Fruit fly (Drosophila melanogaster) whole organism, embryonic: ENCODE measurements around the gene Psf3.

ENCODE experiments used
- Adf1 ChIP-seq: fragments of 200-800 bp; sonication (Bioruptor generic); IDR thresholded peaks from 2 replicates; pipeline ENCODE4 v1.3.6; 2022; ENCODE audit warnings: missing biosample characterization, missing genetic modification characterization
- Bgb ChIP-seq: fragments of 200-800 bp; sonication (Bioruptor generic); IDR thresholded peaks from 2 replicates; pipeline ENCODE4 v1.3.6; 2022; ENCODE audit warnings: missing biosample characterization, missing genetic modification characterization; ENCODE audit not compliant: partially characterized antibody
- CG10565 ChIP-seq: fragments of 200-800 bp; sonication (Bioruptor generic); optimal IDR thresholded peaks from 3 replicates; lab custom pipeline; 2016; ENCODE audit warnings: missing biosample characterization, mild to moderate bottlenecking, missing genetic modification characterization
- CG10654 ChIP-seq: fragments of 200-800 bp; sonication (Bioruptor generic); optimal IDR thresholded peaks from 2 replicates; lab custom pipeline; 2016; ENCODE audit warnings: missing biosample characterization, missing genetic modification characterization
- CG11398 ChIP-seq: fragments of 200-800 bp; sonication (Bioruptor generic); optimal IDR thresholded peaks from 2 replicates; lab custom pipeline; 2016; ENCODE audit warnings: missing biosample characterization, missing genetic modification characterization
- CG11456 ChIP-seq: fragments of 200-800 bp; sonication (Bioruptor generic); IDR thresholded peaks from 3 replicates; pipeline ENCODE4 v1.3.6; 2022; ENCODE audit warnings: missing biosample characterization, missing genetic modification characterization
- CG11723 ChIP-seq: fragments of 200-800 bp; sonication (Bioruptor generic); optimal IDR thresholded peaks from 2 replicates; lab custom pipeline; 2017; ENCODE audit warnings: missing biosample characterization, mild to moderate bottlenecking, missing genetic modification characterization
- CG13624 ChIP-seq: fragments of 200-800 bp; sonication (Bioruptor generic); optimal IDR thresholded peaks from 2 replicates; lab custom pipeline; 2016; ENCODE audit warnings: missing biosample characterization, missing genetic modification characterization
- CG14050 ChIP-seq: fragments of 200-800 bp; sonication (Bioruptor generic); IDR thresholded peaks from 3 replicates; pipeline ENCODE4 v1.3.6; 2022; ENCODE audit warnings: missing biosample characterization, missing genetic modification characterization
- CG1602 ChIP-seq: fragments of 200-800 bp; sonication (Bioruptor generic); optimal IDR thresholded peaks from 3 replicates; lab custom pipeline; 2016; ENCODE audit warnings: missing biosample characterization, missing genetic modification characterization
- CG2129 ChIP-seq: fragments of 200-800 bp; sonication (Bioruptor generic); IDR thresholded peaks from 2 replicates; pipeline ENCODE4 v1.3.6; 2022; ENCODE audit warnings: missing biosample characterization, missing genetic modification characterization; ENCODE audit not compliant: partially characterized antibody
- CG2199 ChIP-seq: fragments of 200-800 bp; sonication (Bioruptor generic); IDR thresholded peaks from 3 replicates; pipeline ENCODE4 v1.3.6; 2022; ENCODE audit warnings: missing biosample characterization, missing genetic modification characterization
- CG33557 ChIP-seq: fragments of 200-800 bp; sonication (Bioruptor generic); optimal IDR thresholded peaks from 2 replicates; lab custom pipeline; 2019; ENCODE audit warnings: missing biosample characterization, mild to moderate bottlenecking, missing genetic modification characterization, moderate library complexity
- CG4617 ChIP-seq: fragments of 200-800 bp; sonication (Bioruptor generic); optimal IDR thresholded peaks from 3 replicates; lab custom pipeline; 2016; ENCODE audit warnings: missing biosample characterization, missing genetic modification characterization, borderline replicate concordance
- CG6689 ChIP-seq: fragments of 200-800 bp; sonication (Bioruptor generic); IDR thresholded peaks from 2 replicates; pipeline ENCODE4 v1.3.6; 2022; ENCODE audit warnings: missing biosample characterization, missing genetic modification characterization
- CG6791 ChIP-seq: fragments of 200-800 bp; sonication (Bioruptor generic); IDR thresholded peaks from 3 replicates; pipeline ENCODE4 v1.3.6; 2022; ENCODE audit warnings: missing biosample characterization, missing genetic modification characterization; ENCODE audit not compliant: partially characterized antibody
- CG7963 ChIP-seq: fragments of 200-800 bp; sonication (Bioruptor generic); IDR thresholded peaks from 3 replicates; pipeline ENCODE4 v1.3.6; 2022; ENCODE audit warnings: missing biosample characterization, missing genetic modification characterization; ENCODE audit not compliant: partially characterized antibody
- CG9215 ChIP-seq: fragments of 200-800 bp; sonication (Bioruptor generic); IDR thresholded peaks from 2 replicates; pipeline ENCODE4 v1.3.6; 2022; ENCODE audit warnings: missing biosample characterization, missing genetic modification characterization
- CG9609 ChIP-seq: fragments of 200-800 bp; sonication (Bioruptor generic); optimal IDR thresholded peaks from 3 replicates; lab custom pipeline; 2016; ENCODE audit warnings: missing biosample characterization, missing genetic modification characterization
- CG9727 ChIP-seq: fragments of 200-800 bp; sonication (Bioruptor generic); optimal IDR thresholded peaks from 3 replicates; lab custom pipeline; 2017; ENCODE audit warnings: missing biosample characterization, mild to moderate bottlenecking, missing genetic modification characterization
- CHES-1-like ChIP-seq: fragments of 200-800 bp; sonication (Bioruptor generic); optimal IDR thresholded peaks from 2 replicates; lab custom pipeline; 2016; ENCODE audit warnings: missing biosample characterization, missing genetic modification characterization
- CrebB ChIP-seq: fragments of 200-800 bp; sonication (Bioruptor generic); optimal IDR thresholded peaks from 3 replicates; lab custom pipeline; 2018; ENCODE audit warnings: missing biosample characterization, mild to moderate bottlenecking, missing genetic modification characterization
- D ChIP-seq, 2 experiments: fragments of 200-800 bp in 1 of 2; fragments of >200 bp in 1 of 2; sonication (Bioruptor generic) in 1 of 2; optimal IDR thresholded peaks; 2 replicates in 1 of 2; 3 replicates in 1 of 2; lab custom pipeline; 2017; ENCODE audit warnings: mild to moderate bottlenecking in 1 of 2, missing biosample characterization in 1 of 2, missing genetic modification characterization in 1 of 2, missing genetic modification reagents in 1 of 2
- D19A ChIP-seq: fragments of 200-800 bp; optimal IDR thresholded peaks from 3 replicates; lab custom pipeline; 2019; ENCODE audit warnings: missing biosample characterization, mild to moderate bottlenecking, missing genetic modification characterization, moderate library complexity
- Dad ChIP-seq: fragments of 200-800 bp; sonication (Bioruptor generic); optimal IDR thresholded peaks from 3 replicates; lab custom pipeline; 2016; ENCODE audit warnings: missing biosample characterization, missing genetic modification characterization
- Dp ChIP-seq: fragments of 200-800 bp; sonication (Bioruptor generic); optimal IDR thresholded peaks from 2 replicates; lab custom pipeline; 2018; ENCODE audit warnings: missing biosample characterization, mild to moderate bottlenecking, missing genetic modification characterization, moderate library complexity
- Elba2 ChIP-seq: fragments of 200-800 bp; sonication (Bioruptor generic); optimal IDR thresholded peaks from 3 replicates; lab custom pipeline; 2016; ENCODE audit warnings: missing biosample characterization, missing genetic modification characterization
- HLH54F ChIP-seq: fragments of 200-800 bp; sonication (Bioruptor generic); optimal IDR thresholded peaks from 3 replicates; lab custom pipeline; 2016; ENCODE audit warnings: missing biosample characterization, missing genetic modification characterization
- MBD-R2 ChIP-seq: fragments of 200-800 bp; sonication (Bioruptor generic); IDR thresholded peaks from 2 replicates; pipeline ENCODE4 v1.3.6; 2022; ENCODE audit warnings: missing biosample characterization, missing genetic modification characterization
- Optix ChIP-seq: fragments of 200-800 bp; sonication (Bioruptor generic); IDR thresholded peaks from 3 replicates; pipeline ENCODE4 v1.3.6; 2022; ENCODE audit warnings: missing biosample characterization, missing genetic modification characterization
- Side ChIP-seq: fragments of 200-800 bp; sonication (Bioruptor generic); optimal IDR thresholded peaks from 2 replicates; lab custom pipeline; 2016; ENCODE audit warnings: missing biosample characterization, missing genetic modification characterization
- Sox102F ChIP-seq: fragments of 200-800 bp; sonication (Bioruptor generic); optimal IDR thresholded peaks from 2 replicates; lab custom pipeline; 2018; ENCODE audit warnings: missing biosample characterization, mild to moderate bottlenecking, missing genetic modification characterization, moderate library complexity
- amos ChIP-seq: fragments of 200-800 bp; sonication (Bioruptor generic); IDR thresholded peaks from 2 replicates; pipeline ENCODE4 v1.3.6; 2022; ENCODE audit warnings: missing biosample characterization, missing genetic modification characterization; ENCODE audit not compliant: partially characterized antibody
- ato ChIP-seq: fragments of 200-800 bp; sonication (Bioruptor generic); IDR thresholded peaks from 2 replicates; pipeline ENCODE4 v1.3.6; 2022; ENCODE audit warnings: missing biosample characterization, missing genetic modification characterization; ENCODE audit not compliant: partially characterized antibody
- bbx ChIP-seq: fragments of 200-800 bp; sonication (Bioruptor generic); IDR thresholded peaks from 2 replicates; pipeline ENCODE4 v1.3.6; 2022; ENCODE audit warnings: missing biosample characterization, missing genetic modification characterization; ENCODE audit not compliant: partially characterized antibody
- chn ChIP-seq: fragments of 200-800 bp; sonication (Bioruptor generic); optimal IDR thresholded peaks from 2 replicates; lab custom pipeline; 2016; ENCODE audit warnings: missing biosample characterization, missing genetic modification characterization
- ewg ChIP-seq: fragments of 200-800 bp; sonication (Bioruptor generic); optimal IDR thresholded peaks from 3 replicates; lab custom pipeline; 2017; ENCODE audit warnings: mild to moderate bottlenecking, missing biosample characterization, missing genetic modification reagents, missing genetic modification characterization
- hb ChIP-seq: fragments of 200-800 bp; sonication (Bioruptor generic); IDR thresholded peaks from 3 replicates; pipeline ENCODE4 v1.3.6; 2022; ENCODE audit warnings: missing biosample characterization, missing genetic modification characterization; ENCODE audit not compliant: partially characterized antibody
- knrl ChIP-seq: fragments of 200-800 bp; sonication (Bioruptor generic); IDR thresholded peaks from 3 replicates; pipeline ENCODE4 v1.3.6; 2022; ENCODE audit warnings: missing biosample characterization, missing genetic modification characterization; ENCODE audit not compliant: partially characterized antibody
- pzg ChIP-seq: fragments of 200-800 bp; sonication (Bioruptor generic); optimal IDR thresholded peaks from 3 replicates; lab custom pipeline; 2018; ENCODE audit warnings: missing biosample characterization, mild to moderate bottlenecking, missing genetic modification characterization, moderate library complexity
- sd ChIP-seq: fragments of 200-800 bp; sonication (Bioruptor generic); optimal IDR thresholded peaks from 3 replicates; lab custom pipeline; 2018; ENCODE audit warnings: missing biosample characterization, mild to moderate bottlenecking, missing genetic modification characterization, moderate library complexity
- slp2 ChIP-seq: fragments of 200-800 bp; sonication (Bioruptor generic); optimal IDR thresholded peaks from 2 replicates; lab custom pipeline; 2016; ENCODE audit warnings: missing biosample characterization, missing genetic modification characterization
- sna ChIP-seq: fragments of 200-800 bp; sonication (Bioruptor generic); IDR thresholded peaks from 2 replicates; pipeline ENCODE4 v1.3.6; 2022; ENCODE audit warnings: missing biosample characterization, missing genetic modification characterization; ENCODE audit not compliant: partially characterized antibody
- stwl ChIP-seq: fragments of 200-800 bp; sonication (Bioruptor generic); optimal IDR thresholded peaks from 3 replicates; lab custom pipeline; 2018; ENCODE audit warnings: missing biosample characterization, mild to moderate bottlenecking, missing genetic modification characterization, moderate library complexity
- tll ChIP-seq, 2 experiments: fragments of 200-800 bp in 1 of 2; fragments of >200 bp in 1 of 2; sonication (Bioruptor generic) in 1 of 2; optimal IDR thresholded peaks; 2 replicates each; lab custom pipeline; 2017 to 2019; ENCODE audit warnings: missing biosample characterization in 2 of 2, missing genetic modification characterization in 2 of 2, mild to moderate bottlenecking in 1 of 2, moderate library complexity in 1 of 2
- tx ChIP-seq: fragments of 200-800 bp; sonication (Bioruptor generic); optimal IDR thresholded peaks from 2 replicates; lab custom pipeline; 2016; ENCODE audit warnings: missing biosample characterization, missing genetic modification characterization
- vfl ChIP-seq: fragments of 200-800 bp; sonication (Bioruptor generic); optimal IDR thresholded peaks from 2 replicates; lab custom pipeline; 2016; ENCODE audit warnings: missing biosample characterization, missing genetic modification characterization
- zen2 ChIP-seq: fragments of 200-800 bp; sonication (Bioruptor generic); IDR thresholded peaks from 3 replicates; pipeline ENCODE4 v1.3.6; 2022; ENCODE audit warnings: missing biosample characterization, missing genetic modification characterization; ENCODE audit not compliant: partially characterized antibody

Gene Psf3

dm6 chrX:10386183-10386582 lies 522 bp upstream of the Psf3 start (continued):
- no peak for TF ChIP-seq CG1602 (GFP tag; lab: Kevin White, UChicago)
- TF ChIP-seq tx (GFP tag; lab: Kevin White, UChicago): no peak
- no peak for TF ChIP-seq CrebB
- peak; percentile 73 for TF ChIP-seq sd
- TF ChIP-seq CG9215: no peak
- no peak for TF ChIP-seq CG2199 (GFP tag; lab: Robert Waterston, UW)
- TF ChIP-seq chn (GFP tag; lab: Kevin White, UChicago): no peak
- no peak for TF ChIP-seq D19A
- peak; percentile 74 for TF ChIP-seq Elba2 (GFP tag; lab: Kevin White, UChicago)

dm6 chrX:10384947-10385346 lies 714 bp downstream of the Psf3 start:
- TF ChIP-seq CG2129 (GFP tag; lab: Robert Waterston, UW) (0 out of 2 replicates have a peak, but pooled peaks have one; percentile 18), CG11456 (no peak), MBD-R2 (GFP tag; lab: Robert Waterston, UW) (peak; percentile 48; the same call in 1 of the 2 replicates), HLH54F (GFP tag; lab: Kevin White, UChicago) (no peak), Sox102F (no peak), CG6689 (GFP tag; lab: Robert Waterston, UW) (no peak), sna (GFP tag; lab: Robert Waterston, UW) (peak; percentile 55), amos (GFP tag; lab: Robert Waterston, UW) (peak; percentile 54; the same call in 1 of the 2 replicates), chn (GFP tag; lab: Kevin White, UChicago) (no peak), CG10654 (GFP tag; lab: Kevin White, UChicago) (no peak), hb (GFP tag; lab: Robert Waterston, UW) (peak; percentile 77), CG9727 (GFP tag; lab: Kevin White, UChicago) (no peak), knrl (GFP tag; lab: Robert Waterston, UW) (peak; percentile 45; the same call in 1 of the 3 replicates), Dad (no peak), zen2 (GFP tag; lab: Robert Waterston, UW) (peak; percentile 72), CG33557 (no peak), Adf1 (GFP tag; lab: Robert Waterston, UW) (no peak), CG11398 (no peak), CHES-1-like (no peak), CG14050 (GFP tag; lab: Robert Waterston, UW) (no peak), ato (GFP tag; lab: Robert Waterston, UW) (0 out of 2 replicates have a peak, but pooled peaks have one; percentile 54), bbx (GFP tag; lab: Robert Waterston, UW) (peak; percentile 77), slp2 (GFP tag; lab: Kevin White, UChicago) (no peak), Optix (GFP tag; lab: Robert Waterston, UW) (no peak), CG10565 (no peak), Bgb (GFP tag; lab: Robert Waterston, UW) (peak; percentile 66), Side (GFP tag; lab: Kevin White, UChicago) (no peak), CG11723 (GFP tag; lab: Kevin White, UChicago) (no peak), CG9609 (GFP tag; lab: Kevin White, UChicago) (no peak), pzg (GFP tag; lab: Kevin White, UChicago) (peak; percentile 33), tll (GFP tag; optimal IDR thresholded peaks at IDR 0.05; lab: Kevin White, UChicago) (no peak), CG13624 (GFP tag; lab: Kevin White, UChicago) (no peak), CG6791 (peak; percentile 80), vfl (GFP tag; lab: Kevin White, UChicago) (no peak), D (optimal IDR thresholded peaks at IDR 0.05; lab: Kevin White, UChicago) (no peak), D (GFP tag; optimal IDR thresholded peaks at IDR 0.05; lab: Kevin White, UChicago) (no peak), ewg (no peak), CG4617 (GFP tag; lab: Kevin White, UChicago) (no peak), stwl (tag; lab: Kevin White, UChicago) (peak; percentile 78), Dp (GFP tag; lab: Kevin White, UChicago) (peak; percentile 63), CG7963 (GFP tag; lab: Robert Waterston, UW) (peak; percentile 62; the same call in 1 of the 3 replicates)
